Worm (Caenorhabditis elegans) whole organism, early embryonic: ENCODE results near the gene clec-183.

Source experiments
- B0310.2 ChIP-seq: sonication (generic microtip); optimal IDR thresholded peaks from 2 replicates; lab custom pipeline; 2016; ENCODE audit warnings: mild to moderate bottlenecking, missing genetic modification characterization, missing compliant biosample characterization
- F13C5.2 ChIP-seq: sonication (generic microtip); optimal IDR thresholded peaks from 2 replicates; lab custom pipeline; 2017; ENCODE audit warnings: mild to moderate bottlenecking, missing genetic modification characterization, inconsistent platforms, missing compliant biosample characterization
- aly-1 ChIP-seq: sonication (generic microtip); optimal IDR thresholded peaks from 2 replicates; lab custom pipeline; 2016; ENCODE audit warnings: missing genetic modification characterization, missing compliant biosample characterization
- ama-1 ChIP-seq: fragments of 150-350 bp; optimal IDR thresholded peaks from 2 replicates; lab custom pipeline; 2014
- ceh-13 ChIP-seq: fragments of 200-800 bp; sonication (Bioruptor generic); optimal IDR thresholded peaks from 2 replicates; lab custom pipeline; 2018; ENCODE audit warnings: mild to moderate bottlenecking, missing genetic modification characterization, missing compliant biosample characterization
- ceh-36 ChIP-seq: sonication (generic microtip); optimal IDR thresholded peaks from 2 replicates; lab custom pipeline; 2016; ENCODE audit warnings: missing genetic modification characterization, inconsistent platforms, missing compliant biosample characterization
- ets-7 ChIP-seq: sonication (generic microtip); optimal IDR thresholded peaks from 2 replicates; lab custom pipeline; 2016; ENCODE audit warnings: missing genotype, missing genetic modification characterization, missing compliant biosample characterization
- flt-1 ChIP-seq: fragments of 200-800 bp; sonication (Bioruptor generic); IDR thresholded peaks from 2 replicates; pipeline ENCODE4 v1.3.6; 2022; ENCODE audit warnings: missing genetic modification characterization, missing compliant biosample characterization
- hmbx-1 ChIP-seq: sonication (generic microtip); optimal IDR thresholded peaks from 2 replicates; lab custom pipeline; 2016; ENCODE audit warnings: mild to moderate bottlenecking, missing genetic modification characterization, missing compliant biosample characterization
- hmg-4 ChIP-seq: fragments of 200-800 bp; sonication (Bioruptor generic); optimal IDR thresholded peaks from 2 replicates; lab custom pipeline; 2018; ENCODE audit warnings: mild to moderate bottlenecking, missing genetic modification characterization, missing compliant biosample characterization
- hnd-1 ChIP-seq: sonication (generic microtip); optimal IDR thresholded peaks from 2 replicates; lab custom pipeline; 2016; ENCODE audit warnings: missing genetic modification characterization, missing compliant biosample characterization
- pes-1 ChIP-seq: fragments of 200-800 bp; sonication (Bioruptor generic); IDR thresholded peaks from 2 replicates; pipeline ENCODE4 v1.3.6; 2022; ENCODE audit warnings: missing genetic modification reagents, missing genetic modification characterization, missing compliant biosample characterization
- scrt-1 ChIP-seq: fragments of 200-800 bp; sonication (Bioruptor generic); IDR thresholded peaks from 2 replicates; pipeline ENCODE4 v1.3.6; 2022; ENCODE audit warnings: missing genetic modification characterization, missing compliant biosample characterization
- sea-1 ChIP-seq: fragments of 200-800 bp; sonication (Bioruptor generic); conservative IDR thresholded peaks from 2 replicates; pipeline ENCODE4 v1.3.6; 2022; ENCODE audit warnings: missing genetic modification characterization, missing compliant biosample characterization
- tbx-11 ChIP-seq: fragments of 200-800 bp; sonication (Bioruptor generic); IDR thresholded peaks from 2 replicates; pipeline ENCODE4 v1.3.6; 2022; ENCODE audit warnings: missing genetic modification characterization, missing compliant biosample characterization
- tbx-37 ChIP-seq: fragments of 200-800 bp; sonication (Bioruptor generic); conservative IDR thresholded peaks from 2 replicates; pipeline ENCODE4 v1.3.6; 2022; ENCODE audit warnings: missing genetic modification reagents, missing genetic modification characterization, missing compliant biosample characterization
- tra-4 ChIP-seq: sonication (generic microtip); optimal IDR thresholded peaks from 2 replicates; lab custom pipeline; 2017; ENCODE audit warnings: missing genetic modification characterization, missing compliant biosample characterization

The clec-183 gene

ce11 chrIV:9336538-9337090, 8.8 kb downstream of the clec-183 start, which contains the start of gene T20D3.5:
Gene T20D3.5, plus strand, starts transcription at chrIV:9337040.
- TF ChIP-seq flt-1 (GFP tag; lab: Robert Waterston, UW), result no peak
- TF ChIP-seq tbx-37, result no peak
- TF ChIP-seq tra-4 (tag; lab: Kevin White, UChicago), result no peak
- no peak for TF ChIP-seq ceh-36
- no peak for TF ChIP-seq hnd-1 (tag; lab: Kevin White, UChicago)
- no peak for TF ChIP-seq pes-1 (GFP tag; lab: Robert Waterston, UW)
- TF ChIP-seq hmg-4, result no peak
- TF ChIP-seq hmbx-1, result no peak

DNA sequence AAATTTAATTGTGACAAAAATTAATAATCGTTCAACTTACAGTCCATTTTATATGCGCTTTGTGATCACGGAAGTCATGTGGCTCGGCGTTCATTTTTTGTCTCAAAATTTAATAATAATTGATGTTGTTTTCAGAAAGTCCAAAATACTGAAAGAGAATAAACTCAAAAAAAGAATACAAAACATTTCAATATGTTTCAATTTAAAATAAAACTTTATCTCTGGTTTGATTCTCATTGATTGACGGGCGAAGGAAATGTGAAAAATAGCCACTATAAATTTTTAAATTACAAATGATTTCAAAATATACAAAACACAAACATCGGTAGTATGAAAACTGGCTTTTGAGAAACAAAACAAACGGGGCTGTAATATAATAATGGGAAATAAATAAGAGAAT, 11.4 kb downstream of the clec-183 start, which contains the start of gene T20D3.6:
TSS of gene T20D3.6 (minus strand) at position 101 of the 400 bp plus-strand sequence.
- TF ChIP-seq pes-1 (GFP tag; lab: Robert Waterston, UW), result no peak
- no peak for TF ChIP-seq B0310.2 (tag; lab: Kevin White, UChicago)
- no peak for TF ChIP-seq ama-1
- TF ChIP-seq hnd-1 (tag; lab: Kevin White, UChicago), result no peak
- TF ChIP-seq scrt-1 (GFP tag; lab: Robert Waterston, UW), result no peak

DNA sequence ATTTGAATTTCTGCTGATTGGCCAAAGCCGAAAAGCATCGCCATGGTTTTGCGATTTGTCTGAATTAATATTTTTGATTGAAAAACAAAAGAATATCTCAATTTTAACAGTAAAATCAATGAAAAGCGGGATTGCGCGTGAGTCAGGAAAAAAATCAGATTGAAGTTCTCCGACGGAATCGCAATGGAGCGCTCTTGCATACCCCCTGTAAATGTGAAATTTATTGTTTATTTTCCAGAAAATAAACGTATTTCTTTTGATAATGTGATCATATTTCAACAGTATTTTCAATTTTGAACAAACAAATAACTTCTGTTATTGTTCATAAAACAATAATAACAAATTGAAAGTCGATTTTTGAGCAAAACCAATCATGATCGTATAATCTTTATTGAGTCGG, 13.8 kb downstream of the clec-183 start, which contains the start of gene vps-26:
TSS of gene vps-26 (minus strand) at position 200 of the 400 bp plus-strand sequence.
- TF ChIP-seq ama-1 (no peak), aly-1 (tag; lab: Kevin White, UChicago) (no peak), B0310.2 (tag; lab: Kevin White, UChicago) (no peak), sea-1 (no peak), tra-4 (tag; lab: Kevin White, UChicago) (no peak), flt-1 (GFP tag; lab: Robert Waterston, UW) (no peak), hmbx-1 (no peak), hmg-4 (no peak)

DNA sequence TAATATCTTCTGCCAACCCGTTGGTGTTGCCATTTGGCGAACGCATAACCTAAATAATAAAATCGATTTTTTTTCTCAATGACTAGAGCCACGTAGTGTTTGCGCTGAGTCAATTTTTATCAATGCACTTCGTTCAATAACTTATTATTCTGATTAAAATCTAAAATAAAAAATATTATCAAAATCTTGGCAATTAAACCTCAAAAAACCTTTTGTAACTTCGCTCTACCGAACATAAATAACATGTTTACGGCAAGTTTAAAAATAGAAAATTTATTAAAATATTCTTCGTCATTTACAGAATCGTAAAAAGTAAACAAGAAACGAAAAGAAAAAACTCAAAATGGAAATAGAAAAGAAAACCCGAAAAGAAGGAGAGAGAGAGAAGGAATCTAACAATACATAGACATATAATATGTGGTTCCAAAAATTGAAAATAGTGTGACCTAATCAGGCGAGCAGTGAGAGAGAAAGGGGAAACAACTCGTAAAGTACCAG, 15.3 kb downstream of the clec-183 start, which contains the start of gene pigc-1:
TSS of gene pigc-1 (minus strand) at position 51 of the 498 bp plus-strand sequence.
- TF ChIP-seq pes-1 (GFP tag; lab: Robert Waterston, UW) (no peak), scrt-1 (GFP tag; lab: Robert Waterston, UW) (no peak), tra-4 (tag; lab: Kevin White, UChicago) (no peak), ceh-36 (no peak), hnd-1 (tag; lab: Kevin White, UChicago) (no peak), ama-1 (no peak), aly-1 (tag; lab: Kevin White, UChicago) (no peak), tbx-37 (no peak), ets-7 (tag; lab: Kevin White, UChicago) (no peak), sea-1 (no peak), hmbx-1 (no peak), B0310.2 (tag; lab: Kevin White, UChicago) (no peak), tbx-11 (no peak), hmg-4 (no peak)

DNA sequence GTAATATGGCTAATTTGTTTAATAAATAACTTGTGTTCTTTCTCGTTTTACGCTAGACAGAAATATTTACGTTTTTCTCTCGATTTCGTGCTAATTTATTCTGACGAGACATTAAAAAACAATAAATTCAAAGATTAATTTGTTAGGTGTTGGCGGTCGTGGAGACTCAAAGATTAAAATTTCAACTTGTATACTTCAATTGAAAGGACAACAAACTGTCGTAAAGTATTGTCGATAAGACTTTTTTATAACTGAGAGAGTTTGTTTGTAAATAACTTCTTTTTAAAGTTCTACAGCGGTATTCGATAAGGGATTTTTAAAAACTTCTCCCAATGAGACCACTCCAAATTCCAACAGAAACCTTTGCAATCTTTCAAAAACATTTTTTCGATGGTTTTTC, 25.9 kb downstream of the clec-183 start:
- no peak for TF ChIP-seq ama-1
- TF ChIP-seq sea-1, result no peak
- no peak for TF ChIP-seq hmg-4

DNA sequence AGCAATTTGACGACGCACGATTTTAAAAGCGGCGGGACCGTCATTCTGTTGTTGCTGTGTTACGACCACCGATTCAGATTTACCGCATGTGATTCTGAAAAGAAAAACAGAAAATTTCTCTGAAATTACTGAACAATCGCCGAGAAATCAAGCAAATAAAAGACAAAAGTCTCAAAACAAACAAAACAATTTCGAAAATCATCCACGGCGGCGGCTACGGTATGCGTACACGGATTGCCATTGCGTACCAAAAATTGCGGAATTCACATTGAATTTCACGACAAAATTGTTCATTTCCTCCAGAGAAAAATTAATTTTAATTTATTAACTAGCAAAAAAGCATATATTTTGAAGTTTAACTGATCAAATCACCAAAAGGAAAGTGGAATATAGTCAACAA, 38.6 kb downstream of the clec-183 start, which contains the start of gene pezo-1:
TSS of gene pezo-1 (minus strand) at position 101 of the 400 bp plus-strand sequence.
- TF ChIP-seq aly-1 (tag; lab: Kevin White, UChicago) (no peak), ceh-13 (GFP tag; lab: Kevin White, UChicago) (no peak), scrt-1 (GFP tag; lab: Robert Waterston, UW) (no peak), tbx-37 (no peak), tbx-11 (no peak), ama-1 (no peak), tra-4 (tag; lab: Kevin White, UChicago) (no peak), pes-1 (GFP tag; lab: Robert Waterston, UW) (no peak), B0310.2 (tag; lab: Kevin White, UChicago) (no peak), flt-1 (GFP tag; lab: Robert Waterston, UW) (no peak), ets-7 (tag; lab: Kevin White, UChicago) (no peak), F13C5.2 (tag; lab: Kevin White, UChicago) (no peak)

ce11 chrIV:9367852-9368627, 40.2 kb downstream of the clec-183 start:
- no peak for TF ChIP-seq hmbx-1
- TF ChIP-seq aly-1 (tag; lab: Kevin White, UChicago), result no peak

DNA sequence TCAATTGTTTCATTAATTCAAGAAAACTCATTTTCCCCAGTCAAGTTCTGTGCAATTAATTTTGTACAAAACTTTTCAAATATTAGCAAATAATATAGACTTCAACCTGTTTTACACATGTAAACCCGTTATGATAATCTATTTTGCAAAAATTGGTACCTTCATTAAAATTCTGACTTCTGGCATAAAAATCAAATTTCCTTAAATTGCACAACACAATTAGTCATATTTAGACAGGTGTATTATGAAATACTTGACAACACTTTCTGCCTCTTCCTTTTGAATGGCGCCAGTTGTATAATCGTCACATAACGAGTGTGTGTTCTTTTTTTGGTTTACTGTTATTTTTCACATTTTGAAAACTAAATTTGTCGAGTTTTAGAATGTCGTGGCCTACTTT, 43.3 kb downstream of the clec-183 start, which contains the start of gene fbxc-58:
TSS of gene fbxc-58 (plus strand) at position 383 of the 400 bp plus-strand sequence.
- TF ChIP-seq aly-1 (tag; lab: Kevin White, UChicago), result no peak
- TF ChIP-seq hmbx-1, result no peak
- no peak for TF ChIP-seq hmg-4
- TF ChIP-seq tra-4 (tag; lab: Kevin White, UChicago), result no peak
- no peak for TF ChIP-seq ets-7 (tag; lab: Kevin White, UChicago)
- TF ChIP-seq pes-1 (GFP tag; lab: Robert Waterston, UW), result no peak
